Fruit fly (Drosophila melanogaster) whole organism, prepupa: ENCODE measurements around the gene mgr.
A peak's percentile ranks its signal among the peaks of the same experiment; 100 is the strongest.

Experiments
- Blimp-1 ChIP-seq: fragments of 200-800 bp; sonication (Bioruptor generic); optimal IDR thresholded peaks from 3 replicates; lab custom pipeline; 2017; ENCODE audit warnings: missing biosample characterization, missing genetic modification characterization, mild to moderate bottlenecking, moderate library complexity, missing genetic modification reagents
- CG10631 ChIP-seq: fragments of 200-800 bp; sonication (Bioruptor generic); optimal IDR thresholded peaks from 2 replicates; lab custom pipeline; 2016; ENCODE audit warnings: missing biosample characterization, missing genetic modification characterization
- CG10669 ChIP-seq: fragments of 200-800 bp; sonication (Bioruptor generic); optimal IDR thresholded peaks from 3 replicates; lab custom pipeline; 2018; ENCODE audit warnings: missing biosample characterization, mild to moderate bottlenecking, missing genetic modification characterization, moderate library complexity
- CG11294 ChIP-seq: fragments of 200-800 bp; sonication (Bioruptor generic); IDR thresholded peaks from 2 replicates; pipeline ENCODE4 v1.3.6; 2022; ENCODE audit warnings: missing biosample characterization, missing genetic modification characterization
- CG11902 ChIP-seq: fragments of 200-800 bp; sonication (Bioruptor generic); optimal IDR thresholded peaks from 3 replicates; lab custom pipeline; 2016; ENCODE audit warnings: missing biosample characterization, missing genetic modification characterization
- CG15336 ChIP-seq: fragments of 200-800 bp; sonication (Bioruptor generic); IDR thresholded peaks from 2 replicates; pipeline ENCODE4 v1.3.6; 2022; ENCODE audit warnings: missing biosample characterization, missing genetic modification characterization
- CG16779 ChIP-seq: fragments of 200-800 bp; sonication (Bioruptor generic); optimal IDR thresholded peaks from 3 replicates; lab custom pipeline; 2017; ENCODE audit warnings: missing biosample characterization, mild to moderate bottlenecking, missing genetic modification characterization
- CG3032 ChIP-seq: fragments of 200-800 bp; optimal IDR thresholded peaks from 2 replicates; lab custom pipeline; 2019; ENCODE audit warnings: missing biosample characterization, mild to moderate bottlenecking, missing genetic modification characterization, moderate library complexity
- CG31627 ChIP-seq: fragments of 200-800 bp; sonication (Bioruptor generic); optimal IDR thresholded peaks from 3 replicates; lab custom pipeline; 2016; ENCODE audit warnings: missing biosample characterization, missing genetic modification characterization
- CG32006 ChIP-seq: fragments of 200-800 bp; sonication (Bioruptor generic); optimal IDR thresholded peaks from 3 replicates; lab custom pipeline; 2017; ENCODE audit warnings: missing biosample characterization, mild to moderate bottlenecking, missing genetic modification characterization
- CG3919 ChIP-seq: fragments of 200-800 bp; sonication (Bioruptor generic); optimal IDR thresholded peaks from 3 replicates; lab custom pipeline; 2016; ENCODE audit warnings: missing biosample characterization, missing genetic modification characterization
- CG4318 ChIP-seq: fragments of 200-800 bp; sonication (Bioruptor generic); optimal IDR thresholded peaks from 3 replicates; lab custom pipeline; 2017; ENCODE audit warnings: missing biosample characterization, mild to moderate bottlenecking, missing genetic modification characterization
- CG6792 ChIP-seq: fragments of 200-800 bp; sonication (Bioruptor generic); optimal IDR thresholded peaks from 3 replicates; lab custom pipeline; 2016; ENCODE audit warnings: missing biosample characterization, missing genetic modification characterization
- CG6808 ChIP-seq: fragments of 200-800 bp; sonication (Bioruptor generic); optimal IDR thresholded peaks from 3 replicates; lab custom pipeline; 2017; ENCODE audit warnings: missing biosample characterization, missing genetic modification characterization, mild to moderate bottlenecking, moderate library complexity, missing genetic modification reagents
- CG6854 ChIP-seq: fragments of 200-800 bp; sonication (Bioruptor generic); optimal IDR thresholded peaks from 2 replicates; lab custom pipeline; 2017; ENCODE audit warnings: missing biosample characterization, mild to moderate bottlenecking, missing genetic modification characterization
- CG8119 ChIP-seq: fragments of 200-800 bp; sonication (Bioruptor generic); IDR thresholded peaks from 3 replicates; pipeline ENCODE4 v1.3.6; 2022; ENCODE audit warnings: missing biosample characterization, missing genetic modification characterization
- CG8319 ChIP-seq: fragments of 200-800 bp; sonication (Bioruptor generic); optimal IDR thresholded peaks from 3 replicates; lab custom pipeline; 2016; ENCODE audit warnings: missing biosample characterization, missing genetic modification characterization
- CG9139 ChIP-seq: fragments of 200-800 bp; sonication (Bioruptor generic); optimal IDR thresholded peaks from 3 replicates; lab custom pipeline; 2017; ENCODE audit warnings: missing biosample characterization, mild to moderate bottlenecking, missing genetic modification characterization
- Eip75B ChIP-seq: fragments of 200-800 bp; sonication (Bioruptor generic); optimal IDR thresholded peaks from 3 replicates; lab custom pipeline; 2016; ENCODE audit warnings: missing biosample characterization, missing genetic modification characterization
- Ets21C ChIP-seq: fragments of 200-800 bp; sonication (Bioruptor generic); optimal IDR thresholded peaks from 3 replicates; lab custom pipeline; 2016; ENCODE audit warnings: missing biosample characterization, missing genetic modification characterization
- Ets96B ChIP-seq: fragments of 200-800 bp; optimal IDR thresholded peaks from 2 replicates; lab custom pipeline; 2019; ENCODE audit warnings: missing biosample characterization, mild to moderate bottlenecking, missing genetic modification characterization, moderate library complexity
- Hr39 ChIP-seq: fragments of 200-800 bp; sonication (Bioruptor generic); optimal IDR thresholded peaks from 2 replicates; lab custom pipeline; 2016; ENCODE audit warnings: missing biosample characterization, missing genetic modification characterization
- Hr4 ChIP-seq: fragments of 200-800 bp; sonication (Bioruptor generic); optimal IDR thresholded peaks from 3 replicates; lab custom pipeline; 2016; ENCODE audit warnings: missing biosample characterization, missing genetic modification characterization
- Sox102F ChIP-seq: fragments of 200-800 bp; sonication (Bioruptor generic); optimal IDR thresholded peaks from 2 replicates; lab custom pipeline; 2016; ENCODE audit warnings: missing biosample characterization, mild to moderate bottlenecking, missing genetic modification characterization
- Sox14 ChIP-seq: fragments of 200-800 bp; sonication (Bioruptor generic); optimal IDR thresholded peaks from 3 replicates; lab custom pipeline; 2016; ENCODE audit warnings: missing biosample characterization, missing genetic modification characterization
- Sox15 ChIP-seq: fragments of 200-800 bp; sonication (Bioruptor generic); optimal IDR thresholded peaks from 3 replicates; lab custom pipeline; 2016; ENCODE audit warnings: missing biosample characterization, missing genetic modification characterization
- achi ChIP-seq: fragments of 200-800 bp; sonication (Bioruptor generic); optimal IDR thresholded peaks from 3 replicates; lab custom pipeline; 2016; ENCODE audit warnings: missing biosample characterization, missing genetic modification characterization
- acj6 ChIP-seq: fragments of 200-800 bp; sonication (Bioruptor generic); optimal IDR thresholded peaks from 3 replicates; lab custom pipeline; 2016; ENCODE audit warnings: missing biosample characterization, missing genetic modification characterization
- dac ChIP-seq: fragments of 200-800 bp; sonication (Bioruptor generic); optimal IDR thresholded peaks from 2 replicates; lab custom pipeline; 2017; ENCODE audit warnings: missing biosample characterization, mild to moderate bottlenecking, missing genetic modification characterization
- dsx ChIP-seq: fragments of 200-800 bp; optimal IDR thresholded peaks from 3 replicates; lab custom pipeline; 2019; ENCODE audit warnings: missing biosample characterization, mild to moderate bottlenecking, missing genetic modification characterization, moderate library complexity; ENCODE audit not compliant: poor library complexity, severe bottlenecking
- eg ChIP-seq: fragments of 200-800 bp; sonication (Bioruptor generic); IDR thresholded peaks from 3 replicates; pipeline ENCODE4 v1.3.6; 2022; ENCODE audit warnings: missing biosample characterization, missing genetic modification characterization
- esn ChIP-seq: fragments of 200-800 bp; sonication (Bioruptor generic); optimal IDR thresholded peaks from 2 replicates; lab custom pipeline; 2016; ENCODE audit warnings: missing biosample characterization, mild to moderate bottlenecking, missing genetic modification characterization, moderate library complexity
- fd59A ChIP-seq: fragments of 200-800 bp; sonication (Bioruptor generic); optimal IDR thresholded peaks from 2 replicates; lab custom pipeline; 2017; ENCODE audit warnings: missing biosample characterization, mild to moderate bottlenecking, missing genetic modification characterization, missing genetic modification reagents
- fd85E ChIP-seq: fragments of 200-800 bp; sonication (Bioruptor generic); optimal IDR thresholded peaks from 3 replicates; lab custom pipeline; 2016; ENCODE audit warnings: missing biosample characterization, missing genetic modification characterization
- lz ChIP-seq: fragments of 200-800 bp; sonication (Bioruptor generic); optimal IDR thresholded peaks from 3 replicates; lab custom pipeline; 2016; ENCODE audit warnings: missing biosample characterization, missing genetic modification characterization
- net ChIP-seq: fragments of 200-800 bp; sonication (Bioruptor generic); optimal IDR thresholded peaks from 3 replicates; lab custom pipeline; 2016; ENCODE audit warnings: missing biosample characterization, missing genetic modification characterization
- pdm3 ChIP-seq: fragments of 200-800 bp; sonication (Bioruptor generic); optimal IDR thresholded peaks from 3 replicates; lab custom pipeline; 2016; ENCODE audit warnings: missing biosample characterization, missing genetic modification characterization
- spab ChIP-seq: fragments of 200-800 bp; sonication (Bioruptor generic); optimal IDR thresholded peaks from 2 replicates; lab custom pipeline; 2017; ENCODE audit warnings: missing biosample characterization, mild to moderate bottlenecking, missing genetic modification characterization, missing genetic modification reagents
- svp ChIP-seq: fragments of 200-800 bp; sonication (Bioruptor generic); peaks from one replicate; lab custom pipeline; 2016; ENCODE audit warnings: missing biosample characterization, missing genetic modification characterization
- topi ChIP-seq: fragments of 200-800 bp; sonication (Bioruptor generic); optimal IDR thresholded peaks from 3 replicates; lab custom pipeline; 2016; ENCODE audit warnings: missing biosample characterization, missing genetic modification characterization

Gene mgr

dm6 chr3R:11421643-11422122, 12.0 kb upstream of the mgr start, which contains the start of the genes ninaG and Sptz (continued):
- TF ChIP-seq dac (GFP tag; lab: Kevin White, UChicago), result peak; percentile 89
- peak; percentile 77 for TF ChIP-seq fd59A (GFP tag; lab: Kevin White, UChicago)
- peak; percentile 91 for TF ChIP-seq Eip75B
- TF ChIP-seq CG10669 (GFP tag; lab: Kevin White, UChicago), result no peak
- peak; percentile 92 for TF ChIP-seq eg (GFP tag; lab: Robert Waterston, UW)
- peak; percentile 88 for TF ChIP-seq Ets96B (tag; lab: Kevin White, UChicago)
- TF ChIP-seq dsx (GFP tag; lab: Kevin White, UChicago), result no peak
- peak; percentile 84 for TF ChIP-seq CG15336
- peak; percentile 88 for TF ChIP-seq CG8119
- peak; percentile 90 for TF ChIP-seq CG11294
- TF ChIP-seq Blimp-1 (GFP tag; lab: Kevin White, UChicago), result peak; percentile 76
- peak; percentile 98 for TF ChIP-seq Sox14
- peak; percentile 69 for TF ChIP-seq CG6854 (GFP tag; lab: Kevin White, UChicago)
- TF ChIP-seq acj6 (GFP tag; lab: Kevin White, UChicago), result peak; percentile 96
- TF ChIP-seq lz, result peak; percentile 97
- TF ChIP-seq topi (GFP tag; lab: Kevin White, UChicago), result peak; percentile 93
- TF ChIP-seq spab (GFP tag; lab: Kevin White, UChicago), result no peak
- peak; percentile 65 for TF ChIP-seq CG16779 (tag; lab: Kevin White, UChicago)
- TF ChIP-seq CG32006, result peak; percentile 93
- peak; percentile 88 for TF ChIP-seq net (GFP tag; lab: Kevin White, UChicago)
- TF ChIP-seq CG4318 (GFP tag; lab: Kevin White, UChicago), result no peak
- TF ChIP-seq, all 60 proteins: peak for 46

- TF ChIP-seq Eip75B (no peak), fd59A (GFP tag; lab: Kevin White, UChicago) (no peak), CG11902 (GFP tag; lab: Kevin White, UChicago) (no peak), CG9139 (GFP tag; lab: Kevin White, UChicago) (no peak), Sox15 (GFP tag; lab: Kevin White, UChicago) (no peak), CG31627 (GFP tag; lab: Kevin White, UChicago) (no peak), CG10631 (GFP tag; lab: Kevin White, UChicago) (no peak), CG6854 (GFP tag; lab: Kevin White, UChicago) (no peak), Hr4 (GFP tag; lab: Kevin White, UChicago) (no peak), svp (GFP tag; lab: Kevin White, UChicago) (no peak), CG32006 (no peak), achi (no peak), CG15336 (no peak)
These were observed 8.9 kb upstream of the mgr start, which contains the start of the genes bumpel and CG45676 for dm6 chr3R:11418568-11418967. TSS of gene bumpel (minus strand) at chr3R:11418668. TSS of gene CG45676 (plus strand) at chr3R:11418885.

- TF ChIP-seq CG9139 (GFP tag; lab: Kevin White, UChicago) (no peak), spab (GFP tag; lab: Kevin White, UChicago) (no peak), dsx (GFP tag; lab: Kevin White, UChicago) (no peak), net (GFP tag; lab: Kevin White, UChicago) (no peak), achi (no peak), pdm3 (GFP tag; lab: Kevin White, UChicago) (no peak), svp (GFP tag; lab: Kevin White, UChicago) (no peak), CG6792 (GFP tag; lab: Kevin White, UChicago) (no peak), CG8319 (GFP tag; lab: Kevin White, UChicago) (no peak), Ets21C (GFP tag; lab: Kevin White, UChicago) (no peak), CG3919 (no peak), CG6808 (no peak), Sox102F (GFP tag; lab: Kevin White, UChicago) (no peak), CG11902 (GFP tag; lab: Kevin White, UChicago) (no peak), CG11294 (no peak), Hr39 (GFP tag; lab: Kevin White, UChicago) (no peak), fd85E (no peak), CG3032 (tag; lab: Kevin White, UChicago) (no peak), esn (GFP tag; lab: Kevin White, UChicago) (no peak)
- TF ChIP-seq, all 60 proteins: peak for 0
These were observed 2.7 kb upstream of the mgr start, which contains the start of gene Ipo9 for dm6 chr3R:11412371-11412770. TSS of gene Ipo9 (plus strand) at chr3R:11412522.
